Worm (Caenorhabditis elegans): ENCODE results near the gene fos-1.
A peak's percentile ranks its signal among the peaks of the same experiment; 100 is the strongest.

- TF ChIP-seq nhr-237 (tag; optimal IDR thresholded peaks at IDR 0.05): no peak
- no peak for TF ChIP-seq mdl-1 (tag; optimal IDR thresholded peaks at IDR 0.05)
- TF ChIP-seq nhr-77 (tag; optimal IDR thresholded peaks at IDR 0.05): no peak
- no peak for TF ChIP-seq ama-1 (optimal IDR thresholded peaks at IDR 0.05)
- no peak for TF ChIP-seq aly-2 (tag; optimal IDR thresholded peaks at IDR 0.05)
- TF ChIP-seq ztf-11 (tag; optimal IDR thresholded peaks at IDR 0.05): no peak
- TF ChIP-seq peb-1 (tag; optimal IDR thresholded peaks at IDR 0.05): no peak
- TF ChIP-seq elt-3 (tag; optimal IDR thresholded peaks at IDR 0.05): no peak
- TF ChIP-seq lsy-2 (tag; optimal IDR thresholded peaks at IDR 0.05): peak in 1 of 2 experiments; percentile 32
- no peak for TF ChIP-seq ceh-16 (tag; optimal IDR thresholded peaks at IDR 0.05)
- TF ChIP-seq nhr-10 (tag; optimal IDR thresholded peaks at IDR 0.05): no peak
These were observed 15.6 kb downstream of the fos-1 start, which contains the start of gene picc-1 for ce11 chrV:6018944-6019450.

Measured in whole organism, L2 larva.